Fruit fly (Drosophila melanogaster) ovary, adult (tissue): ENCODE results near the gene slp2.
A peak's percentile ranks its signal among the peaks of the same experiment; 100 is the strongest.

ENCODE experiments used
- CG17801 ChIP-seq: fragments of 200-800 bp; optimal IDR thresholded peaks from 2 replicates; lab custom pipeline; 2019; ENCODE audit warnings: missing biosample characterization, mild to moderate bottlenecking, missing genetic modification characterization, moderate library complexity; ENCODE audit not compliant: partially characterized antibody

Gene slp2

dm6 chr2L:3836440-3836890 lies at the start of gene slp2:
Gene slp2, plus strand, starts transcription at chr2L:3836840.
- TF ChIP-seq CG17801 (GFP tag; lab: Kevin White, UChicago): no peak

- TF ChIP-seq CG17801 (GFP tag; lab: Kevin White, UChicago): peak; percentile 44
Observed at dm6 chr2L:3787028-3787427, 49.6 kb upstream of the slp2 start, which contains the start of gene bark. Gene bark, plus strand, starts transcription at chr2L:3787167.

dm6 chr2L:3788150-3788549 lies 48.5 kb upstream of the slp2 start:
- TF ChIP-seq CG17801 (GFP tag; lab: Kevin White, UChicago): no peak

- TF ChIP-seq CG17801 (GFP tag; lab: Kevin White, UChicago): no peak
Observed at dm6 chr2L:3789290-3790067, 47.2 kb upstream of the slp2 start.

- TF ChIP-seq CG17801 (GFP tag; lab: Kevin White, UChicago): no peak
Observed at dm6 chr2L:3791629-3792028, 45.0 kb upstream of the slp2 start.

- peak; percentile 89 for TF ChIP-seq CG17801 (GFP tag; lab: Kevin White, UChicago)
Observed at dm6 chr2L:3802818-3803456, 33.7 kb upstream of the slp2 start.

- no peak for TF ChIP-seq CG17801 (GFP tag; lab: Kevin White, UChicago)
Observed at dm6 chr2L:3803466-3804143, 33.0 kb upstream of the slp2 start, which contains the start of gene Reph. Gene Reph, plus strand, starts transcription at chr2L:3803545.

dm6 chr2L:3804641-3805273 lies 31.9 kb upstream of the slp2 start:
- TF ChIP-seq CG17801 (GFP tag; lab: Kevin White, UChicago): peak; percentile 91

dm6 chr2L:3805274-3806196 lies 31.1 kb upstream of the slp2 start:
- TF ChIP-seq CG17801 (GFP tag; lab: Kevin White, UChicago): no peak

dm6 chr2L:3806197-3807030 lies 30.2 kb upstream of the slp2 start:
- TF ChIP-seq CG17801 (GFP tag; lab: Kevin White, UChicago): peak; percentile 21

dm6 chr2L:3813255-3813875 lies 23.3 kb upstream of the slp2 start, which contains the start of gene CG3407:
Gene CG3407, minus strand, starts transcription at chr2L:3813410.
- TF ChIP-seq CG17801 (GFP tag; lab: Kevin White, UChicago): no peak

dm6 chr2L:3814163-3814562 lies 22.5 kb upstream of the slp2 start:
- TF ChIP-seq CG17801 (GFP tag; lab: Kevin White, UChicago): no peak
